Worm (Caenorhabditis elegans) whole organism, dauer: Measurements from ENCODE around the gene mtr-4.

Experiments used
- unc-62 ChIP-seq: sonication (generic microtip); optimal IDR thresholded peaks from 2 replicates; lab custom pipeline; 2017; ENCODE audit warnings: missing biosample characterization, missing genetic modification reagents, missing genetic modification characterization

mtr-4 gene

DNA sequence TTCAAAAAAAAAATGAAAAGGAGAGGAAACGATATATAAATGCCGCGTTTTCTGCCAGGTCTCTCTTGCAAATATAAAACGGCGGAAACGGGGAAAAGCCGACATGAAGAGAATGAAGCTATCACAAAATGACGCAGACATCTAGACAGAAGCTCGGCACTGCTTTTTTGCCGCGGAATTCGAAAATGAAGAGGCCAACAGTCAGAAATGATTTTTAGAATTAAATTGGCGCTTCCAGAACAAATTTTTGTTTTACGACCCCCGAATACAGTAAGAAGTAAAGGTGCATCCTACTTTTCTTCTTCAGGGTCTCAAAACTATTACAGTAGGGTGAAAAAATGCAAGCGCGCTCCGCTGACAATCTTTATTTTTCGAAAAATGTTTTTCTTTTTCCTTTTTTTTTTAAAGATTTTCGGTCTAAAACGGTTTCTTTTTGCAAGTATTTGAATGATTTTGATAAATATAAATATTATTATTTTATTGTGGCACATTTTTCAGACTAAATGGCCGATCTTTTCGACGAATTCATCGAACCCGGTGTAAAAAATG lies at the start of gene mtr-4:
TSS of gene mtr-4 (plus strand) at position 499 of the 549 bp plus-strand sequence.
- no peak for TF ChIP-seq unc-62 (GFP tag; lab: Kevin White, UChicago)

DNA sequence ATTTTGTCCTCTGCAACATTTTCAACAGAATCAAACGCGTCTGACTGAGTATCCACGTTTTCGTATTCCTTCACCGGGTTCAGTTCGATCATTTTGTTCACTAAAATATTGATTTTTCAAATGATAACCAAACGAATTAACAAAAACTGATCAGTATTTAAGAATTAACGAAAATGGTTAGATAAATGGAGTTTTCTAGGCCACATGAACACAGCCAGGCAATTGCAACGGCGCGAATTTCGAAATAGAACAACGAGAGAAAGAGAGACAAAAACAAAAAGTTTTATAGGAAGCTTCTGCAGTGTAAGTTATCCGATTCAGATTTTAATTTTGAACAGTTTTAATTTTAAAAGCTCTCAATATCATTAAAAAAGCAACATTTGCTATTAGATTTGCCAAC lies 48.0 kb upstream of the mtr-4 start, which contains the start of gene sna-2:
TSS of gene sna-2 (minus strand) at position 100 of the 400 bp plus-strand sequence.
- TF ChIP-seq unc-62 (GFP tag; lab: Kevin White, UChicago), result no peak

DNA sequence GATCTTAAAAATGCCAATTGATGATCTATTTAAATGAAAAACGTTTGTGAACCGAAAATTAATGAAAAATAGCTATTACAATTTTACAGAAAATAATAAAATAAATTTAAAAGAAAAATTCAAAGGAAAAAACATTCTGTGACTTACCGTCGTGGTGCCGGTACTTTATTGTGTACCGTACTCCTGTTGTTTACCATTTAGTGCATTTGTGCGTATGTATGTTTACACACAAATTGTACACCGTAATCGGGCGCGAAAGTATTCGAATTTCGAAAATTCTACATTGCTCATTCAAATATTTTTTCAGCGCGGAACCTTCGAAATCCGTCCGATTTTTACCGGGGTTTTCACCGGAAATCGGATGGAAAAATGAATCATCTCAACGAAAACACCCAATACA lies 47.5 kb upstream of the mtr-4 start, which contains the start of gene T13F2.6:
TSS of gene T13F2.6 (plus strand) at position 306 of the 400 bp plus-strand sequence.
- TF ChIP-seq unc-62 (GFP tag; lab: Kevin White, UChicago), result no peak

DNA sequence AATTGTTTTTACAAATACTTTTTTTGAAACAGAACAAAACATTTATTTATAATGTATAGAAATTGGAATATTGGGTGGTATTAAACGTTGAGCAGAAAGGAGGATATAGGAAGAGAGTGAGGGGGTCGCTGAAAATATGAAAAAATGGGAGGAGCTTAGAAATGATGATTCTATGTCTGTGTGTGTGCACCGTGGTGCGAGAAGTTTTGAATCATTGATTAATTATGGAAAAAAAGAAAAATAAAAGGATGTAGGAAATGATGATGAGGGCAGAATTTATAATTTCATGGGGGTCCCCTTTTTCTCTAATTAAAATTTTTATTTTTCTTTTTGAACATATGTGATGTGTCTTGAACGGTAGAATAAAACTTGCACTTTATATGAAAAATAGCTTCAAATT lies 40.8 kb upstream of the mtr-4 start, which contains the start of gene sre-4:
TSS of gene sre-4 (minus strand) at position 101 of the 400 bp plus-strand sequence.
- no peak for TF ChIP-seq unc-62 (GFP tag; lab: Kevin White, UChicago)

DNA sequence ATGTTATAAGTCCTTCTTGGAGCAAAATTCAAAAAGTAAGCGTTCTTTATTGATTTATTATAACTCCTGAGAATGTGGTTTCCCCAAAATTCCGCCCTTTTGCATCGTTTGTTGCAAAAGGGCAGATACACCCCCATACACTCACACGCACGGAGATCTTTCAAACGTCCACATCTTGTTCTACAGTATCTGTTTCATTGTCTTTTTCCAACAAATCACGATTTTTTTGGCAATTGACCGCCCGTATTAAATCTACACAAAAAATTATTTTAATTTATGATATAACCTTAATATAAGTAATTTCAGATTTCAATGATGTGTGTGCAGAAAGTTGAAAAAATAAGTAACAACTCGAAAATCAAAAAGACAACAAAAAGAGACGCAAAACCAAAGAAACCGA lies 36.0 kb upstream of the mtr-4 start, which contains the start of gene T13F2.4:
TSS of gene T13F2.4 (plus strand) at position 301 of the 400 bp plus-strand sequence.
- TF ChIP-seq unc-62 (GFP tag; lab: Kevin White, UChicago), result no peak

DNA sequence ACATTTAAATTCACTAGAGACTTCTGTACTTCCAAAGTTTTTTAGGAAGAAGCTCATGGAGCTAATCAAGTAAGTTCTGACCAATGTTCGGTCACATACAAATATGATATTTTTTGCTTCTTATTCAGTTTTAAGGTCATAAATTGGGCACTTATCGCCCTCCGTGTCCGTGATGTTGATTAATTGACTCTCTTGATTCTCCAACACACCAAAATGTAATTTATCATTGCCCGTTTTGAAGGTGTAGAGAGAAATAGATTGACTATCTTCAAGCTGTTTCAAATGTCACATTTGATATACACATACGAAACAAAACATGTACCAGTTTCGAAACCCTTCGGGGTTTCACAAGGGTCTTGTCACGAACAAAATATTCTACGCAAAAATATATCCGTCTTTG lies 34.8 kb upstream of the mtr-4 start:
- TF ChIP-seq unc-62 (GFP tag; lab: Kevin White, UChicago), result no peak

DNA sequence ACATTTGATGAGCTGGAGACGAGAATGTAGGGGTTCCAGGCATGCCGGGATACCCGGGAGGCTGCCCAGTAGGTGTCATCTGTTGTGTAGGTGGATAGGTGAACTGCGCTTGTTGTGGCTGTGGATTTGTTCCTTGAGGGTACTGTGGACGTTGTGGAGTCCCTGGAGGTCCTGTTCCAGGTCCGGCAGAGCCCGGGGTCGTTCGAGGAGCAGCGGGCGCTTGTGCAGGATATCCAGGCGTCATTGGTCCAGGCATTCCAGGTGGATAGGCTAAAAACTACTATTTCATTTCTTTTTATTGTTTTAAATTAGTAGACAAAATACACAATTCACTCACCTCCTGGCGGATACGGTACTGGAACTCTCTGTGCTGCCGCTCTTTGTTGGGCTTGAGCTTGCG lies 30.2 kb upstream of the mtr-4 start:
- TF ChIP-seq unc-62 (GFP tag; lab: Kevin White, UChicago), result no peak

DNA sequence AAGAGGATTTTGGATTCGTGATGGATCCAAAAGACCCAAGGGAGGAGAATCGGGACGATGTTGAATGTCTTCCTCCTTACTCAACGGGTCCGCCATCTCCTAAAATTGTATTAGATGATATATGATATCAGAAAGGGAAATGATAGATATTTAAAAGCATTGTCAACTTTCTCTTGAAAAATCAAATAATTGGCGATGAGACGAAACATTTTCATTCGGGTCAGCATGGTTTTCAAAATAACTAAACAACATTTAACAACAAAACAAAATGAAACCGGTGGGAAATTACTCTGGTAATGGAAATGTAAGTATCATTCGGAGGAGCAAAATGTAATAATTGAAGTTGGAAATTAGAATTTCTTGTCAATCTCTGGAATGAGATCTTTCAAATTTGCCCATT lies 29.0 kb upstream of the mtr-4 start, which contains the start of gene pis-1:
TSS of gene pis-1 (minus strand) at position 101 of the 400 bp plus-strand sequence.
- TF ChIP-seq unc-62 (GFP tag; lab: Kevin White, UChicago), result no peak

DNA sequence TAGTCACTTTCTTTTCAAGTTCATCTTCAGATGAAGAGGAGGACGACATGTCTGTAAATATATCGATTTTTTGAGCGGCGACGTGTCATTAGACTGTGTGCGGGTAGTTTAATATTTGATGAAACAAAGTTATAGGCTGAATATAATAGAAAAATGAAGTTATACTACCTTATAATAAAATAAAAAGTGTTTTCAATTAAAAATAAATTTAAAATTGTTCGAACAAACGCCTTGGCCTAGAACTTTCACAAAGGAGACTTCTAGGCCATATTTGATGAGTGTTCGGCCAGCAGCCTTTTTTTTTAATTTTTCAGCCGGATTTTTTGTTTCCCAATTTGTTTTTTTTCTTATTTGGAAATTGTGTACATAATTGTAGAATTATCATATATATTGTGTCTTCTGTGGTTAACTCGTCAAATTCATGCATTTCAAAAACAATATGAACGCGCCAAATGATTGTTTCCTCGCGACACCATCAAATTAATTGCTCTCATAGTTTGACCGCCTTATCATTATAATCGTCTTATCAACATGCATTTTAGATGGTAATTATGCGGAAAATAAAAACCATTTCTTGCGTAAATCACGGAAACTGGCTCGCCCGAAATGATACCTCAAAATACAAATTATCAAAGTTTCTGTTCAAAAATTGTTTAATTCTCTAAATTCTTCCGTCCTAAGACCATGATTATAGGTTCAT lies 28.0 kb upstream of the mtr-4 start, which contains the start of gene T13F2.2:
TSS of gene T13F2.2 (minus strand) at position 51 of the 700 bp plus-strand sequence.
- no peak for TF ChIP-seq unc-62 (GFP tag; lab: Kevin White, UChicago)

DNA sequence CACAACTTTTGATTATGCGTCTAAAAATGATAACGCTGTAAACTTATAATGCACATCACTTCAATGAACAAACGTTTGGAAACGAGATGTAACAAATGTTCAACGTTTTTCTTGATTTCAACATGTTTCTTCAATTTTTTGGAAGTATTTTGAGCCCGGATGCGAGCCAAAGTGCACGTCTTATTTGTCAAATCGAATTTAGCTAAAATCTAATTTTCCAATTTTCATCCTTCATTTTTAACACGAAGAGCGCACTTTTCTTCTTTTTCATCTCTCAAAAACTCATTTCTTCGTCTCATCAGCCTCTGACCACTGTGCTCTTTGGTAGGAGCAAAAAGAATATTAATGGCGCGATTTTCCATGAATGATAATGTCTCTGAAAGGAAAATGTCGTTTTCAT lies 27.2 kb upstream of the mtr-4 start:
- TF ChIP-seq unc-62 (GFP tag; lab: Kevin White, UChicago), result no peak

DNA sequence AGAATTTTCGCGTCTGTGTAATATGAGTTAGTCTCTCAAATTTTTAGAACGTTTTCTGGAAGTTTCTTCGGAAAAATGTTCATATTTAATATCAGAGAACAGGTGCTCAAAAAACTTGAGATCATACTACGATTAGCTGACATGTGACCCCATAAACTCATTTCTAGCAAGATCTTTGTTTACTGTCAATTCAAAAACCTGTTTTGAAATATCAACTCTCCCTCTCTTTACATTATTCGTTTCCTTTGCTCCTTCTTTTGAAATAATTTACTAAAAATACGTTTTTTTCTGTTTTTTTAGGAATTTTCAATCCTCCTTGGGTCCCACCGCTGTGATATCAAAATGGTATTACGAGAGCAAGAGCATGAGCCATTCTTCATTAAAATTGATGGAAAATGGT lies 26.4 kb upstream of the mtr-4 start, which contains the start of gene fat-4:
TSS of gene fat-4 (plus strand) at position 301 of the 400 bp plus-strand sequence.
- TF ChIP-seq unc-62 (GFP tag; lab: Kevin White, UChicago), result no peak

DNA sequence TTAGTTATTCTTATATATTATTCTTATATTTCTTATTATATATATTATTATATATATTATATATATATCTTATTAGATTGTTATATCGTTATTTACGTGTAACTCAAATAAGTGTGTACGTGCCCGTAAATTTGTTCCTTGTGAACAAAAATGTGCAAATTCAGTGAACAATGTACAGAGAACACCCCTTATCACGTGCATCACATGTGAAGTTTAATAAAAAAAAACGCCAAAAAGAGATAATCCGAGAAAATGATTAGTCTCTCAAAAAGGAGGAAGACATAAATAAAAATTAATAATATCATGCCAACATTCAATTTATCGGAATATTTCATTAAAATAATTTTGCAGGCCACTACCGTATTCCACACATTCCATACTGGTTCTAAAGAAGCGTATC lies 25.8 kb upstream of the mtr-4 start:
- TF ChIP-seq unc-62 (GFP tag; lab: Kevin White, UChicago), result no peak

DNA sequence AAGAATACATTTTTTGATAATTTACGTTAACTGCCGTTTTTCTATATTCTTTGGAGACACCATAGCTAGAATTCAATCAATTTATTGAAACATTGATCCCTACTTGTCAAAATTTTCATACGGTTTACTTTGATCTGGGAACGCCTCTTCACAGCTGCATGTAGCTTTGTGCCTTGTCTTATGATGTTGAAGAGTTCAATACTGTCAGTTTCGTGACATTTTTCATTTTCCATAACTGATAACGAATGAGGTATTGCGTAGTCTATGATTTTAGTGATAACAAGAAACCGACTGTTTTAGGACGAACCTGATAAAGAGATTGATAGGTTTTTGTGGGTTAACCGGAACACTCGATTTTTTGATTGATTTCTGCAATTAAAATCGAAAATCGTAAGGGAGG lies 24.1 kb upstream of the mtr-4 start:
- TF ChIP-seq unc-62 (GFP tag; lab: Kevin White, UChicago), result no peak

DNA sequence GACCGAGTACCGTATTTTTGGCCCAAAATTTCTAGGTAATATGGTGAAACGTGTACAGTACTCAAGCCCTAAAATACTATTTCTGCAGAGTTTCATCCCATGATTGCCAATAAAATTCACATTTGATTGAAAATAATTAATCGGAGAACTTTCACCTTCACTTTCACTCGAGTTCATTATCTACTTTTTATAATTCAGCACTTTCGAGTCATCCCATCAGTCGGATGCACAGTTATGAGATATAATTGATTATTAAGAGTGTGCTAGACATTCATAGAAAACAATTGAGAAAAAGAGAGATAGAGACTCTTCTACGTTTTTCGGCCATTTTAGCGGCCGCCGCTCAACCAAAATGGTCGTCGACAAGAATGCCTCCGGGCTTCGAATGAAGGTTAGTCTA lies 22.8 kb upstream of the mtr-4 start, which contains the start of gene fat-3:
TSS of gene fat-3 (plus strand) at position 313 of the 400 bp plus-strand sequence.
- no peak for TF ChIP-seq unc-62 (GFP tag; lab: Kevin White, UChicago)

DNA sequence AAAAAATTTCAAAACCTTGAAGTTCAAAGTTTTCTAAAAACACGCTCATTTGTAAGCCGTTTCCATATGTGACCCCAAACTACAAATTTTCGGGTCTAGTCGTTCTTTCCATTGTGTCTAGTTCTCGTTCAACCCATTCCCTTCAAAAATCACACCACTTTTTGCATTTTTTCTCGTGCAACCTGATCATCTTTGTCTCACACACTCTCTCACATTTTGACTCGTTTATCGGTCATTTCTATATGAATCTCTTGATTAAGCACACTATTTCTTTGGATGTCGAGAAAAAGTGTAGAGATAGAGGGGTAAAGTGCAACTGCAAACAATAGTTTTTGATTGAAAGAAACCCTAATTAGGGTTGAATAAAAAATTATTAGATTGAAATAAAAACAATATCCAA lies 21.9 kb upstream of the mtr-4 start:
- TF ChIP-seq unc-62 (GFP tag; lab: Kevin White, UChicago), result no peak

DNA sequence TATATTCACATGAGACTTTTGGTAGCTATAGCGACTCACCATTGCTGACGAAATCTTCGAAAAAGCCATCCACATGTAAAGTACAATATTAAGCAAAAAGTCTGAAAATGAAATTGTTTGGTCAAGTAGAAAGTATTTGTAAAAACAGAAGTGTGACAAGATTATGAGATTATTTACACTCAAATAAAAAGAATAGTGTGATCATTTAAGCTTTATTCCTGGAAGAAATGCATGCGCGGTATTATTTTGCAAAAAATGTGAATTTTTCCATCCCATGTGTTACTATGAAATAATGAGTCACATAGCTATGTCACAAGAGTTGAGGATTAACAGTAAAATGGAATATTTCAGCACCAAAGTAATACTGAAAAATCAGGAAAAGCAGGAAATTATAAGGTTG lies 14.9 kb upstream of the mtr-4 start, which contains the start of gene dct-15:
TSS of gene dct-15 (minus strand) at position 101 of the 400 bp plus-strand sequence.
- TF ChIP-seq unc-62 (GFP tag; lab: Kevin White, UChicago), result no peak
